Fruit fly (Drosophila melanogaster) whole organism, adult: Measurements from ENCODE around the gene CG43402.

Experiments
- CG1620 ChIP-seq: fragments of 200-800 bp; sonication (Bioruptor generic); optimal IDR thresholded peaks from 2 replicates; lab custom pipeline; 2016; ENCODE audit warnings: missing biosample characterization, missing genetic modification characterization
- CG5204 ChIP-seq: fragments of 200-800 bp; sonication (Bioruptor generic); optimal IDR thresholded peaks from 2 replicates; lab custom pipeline; 2016; ENCODE audit warnings: missing biosample characterization, missing genetic modification characterization
- bab1 ChIP-seq: fragments of 200-800 bp; sonication (Bioruptor generic); optimal IDR thresholded peaks from 3 replicates; lab custom pipeline; 2019; ENCODE audit warnings: missing biosample characterization, mild to moderate bottlenecking, missing genetic modification characterization, moderate library complexity
- kay ChIP-seq: fragments of 200-800 bp; sonication (Bioruptor generic); peaks from one replicate; lab custom pipeline; 2016; ENCODE audit warnings: missing biosample characterization, missing genetic modification characterization, borderline replicate concordance
- tj ChIP-seq: fragments of 200-800 bp; sonication (Bioruptor generic); optimal IDR thresholded peaks from 3 replicates; lab custom pipeline; 2017; ENCODE audit warnings: missing biosample characterization, mild to moderate bottlenecking, missing genetic modification characterization, moderate library complexity
- toe ChIP-seq: fragments of 200-800 bp; sonication (Bioruptor generic); optimal IDR thresholded peaks from 2 replicates; lab custom pipeline; 2016; ENCODE audit warnings: missing biosample characterization, missing genetic modification characterization

Gene CG43402

dm6 chr2L:1478488-1478887 is 36.1 kb downstream of the CG43402 start:
- no peak for TF ChIP-seq kay (GFP tag; lab: Kevin White, UChicago)

dm6 chr2L:1485975-1486665 is 43.7 kb downstream of the CG43402 start:
- TF ChIP-seq toe (GFP tag; lab: Kevin White, UChicago) (no peak), bab1 (GFP tag; lab: Kevin White, UChicago) (no peak)

- TF ChIP-seq CG5204 (GFP tag; lab: Kevin White, UChicago) (peak; percentile 20), CG1620 (GFP tag; lab: Kevin White, UChicago) (no peak), tj (no peak)
These were observed 49.4 kb downstream of the CG43402 start, which contains the start of gene CG31928 for dm6 chr2L:1491791-1492345. TSS of gene CG31928 (plus strand) at chr2L:1492295.
